Fruit fly (Drosophila melanogaster) whole organism, embryonic: ENCODE measurements around the gene snz.

Source experiments
- Abd-B ChIP-seq: fragments of 200-800 bp; sonication (Bioruptor generic); optimal IDR thresholded peaks from 2 replicates; lab custom pipeline; 2018; ENCODE audit warnings: missing biosample characterization, mild to moderate bottlenecking, missing genetic modification characterization, moderate library complexity
- B-H1 ChIP-seq: fragments of 200-800 bp; sonication (Bioruptor generic); IDR thresholded peaks from 3 replicates; pipeline ENCODE4 v1.3.6; 2022; ENCODE audit warnings: missing biosample characterization, missing genetic modification characterization
- BEAF-32 ChIP-seq: fragments of 200-800 bp; sonication (Bioruptor generic); optimal IDR thresholded peaks from 3 replicates; lab custom pipeline; 2017; ENCODE audit warnings: missing biosample characterization, missing genetic modification characterization, mild to moderate bottlenecking, moderate library complexity, missing genetic modification reagents
- BtbVII ChIP-seq: fragments of 200-800 bp; sonication (Bioruptor generic); optimal IDR thresholded peaks from 3 replicates; lab custom pipeline; 2017; ENCODE audit warnings: missing biosample characterization, mild to moderate bottlenecking, missing genetic modification characterization
- CG11504 ChIP-seq: fragments of 200-800 bp; sonication (Bioruptor generic); optimal IDR thresholded peaks from 3 replicates; lab custom pipeline; 2019; ENCODE audit warnings: missing biosample characterization, mild to moderate bottlenecking, missing genetic modification characterization, moderate library complexity
- CG12155 ChIP-seq: fragments of 200-800 bp; sonication (Bioruptor generic); optimal IDR thresholded peaks from 3 replicates; lab custom pipeline; 2016; ENCODE audit warnings: missing biosample characterization, missing genetic modification characterization
- CG13894 ChIP-seq: fragments of 200-800 bp; sonication (Bioruptor generic); optimal IDR thresholded peaks from 3 replicates; lab custom pipeline; 2018; ENCODE audit warnings: missing biosample characterization, mild to moderate bottlenecking, missing genetic modification characterization, moderate library complexity
- CG15514 ChIP-seq: fragments of 200-800 bp; sonication (Bioruptor generic); optimal IDR thresholded peaks from 3 replicates; lab custom pipeline; 2017; ENCODE audit warnings: missing biosample characterization, missing genetic modification characterization, mild to moderate bottlenecking, moderate library complexity, missing genetic modification reagents
- CG1647 ChIP-seq: fragments of 200-800 bp; sonication (Bioruptor generic); optimal IDR thresholded peaks from 3 replicates; lab custom pipeline; 2016; ENCODE audit warnings: missing biosample characterization, missing genetic modification characterization
- CG16779 ChIP-seq: fragments of 200-800 bp; sonication (Bioruptor generic); IDR thresholded peaks from 2 replicates; pipeline ENCODE4 v1.3.6; 2022; ENCODE audit warnings: missing biosample characterization, missing genetic modification characterization
- CG2712 ChIP-seq: fragments of 200-800 bp; optimal IDR thresholded peaks from 3 replicates; lab custom pipeline; 2019; ENCODE audit warnings: missing biosample characterization, mild to moderate bottlenecking, missing genetic modification characterization, moderate library complexity
- CG31441 ChIP-seq: fragments of 200-800 bp; sonication (Bioruptor generic); IDR thresholded peaks from 2 replicates; pipeline ENCODE4 v1.3.6; 2022; ENCODE audit warnings: missing biosample characterization, missing genetic modification characterization
- CG32767 ChIP-seq: fragments of 200-800 bp; sonication (Bioruptor generic); IDR thresholded peaks from 2 replicates; pipeline ENCODE4 v1.3.6; 2022; ENCODE audit warnings: missing biosample characterization, missing genetic modification characterization
- CG6689 ChIP-seq: fragments of 200-800 bp; sonication (Bioruptor generic); IDR thresholded peaks from 2 replicates; pipeline ENCODE4 v1.3.6; 2022; ENCODE audit warnings: missing biosample characterization, missing genetic modification characterization
- CG7928 ChIP-seq: fragments of 200-800 bp; sonication (Bioruptor generic); optimal IDR thresholded peaks from 2 replicates; lab custom pipeline; 2017; ENCODE audit warnings: missing biosample characterization, mild to moderate bottlenecking, missing genetic modification characterization
- CG8281 ChIP-seq: fragments of 200-800 bp; sonication (Bioruptor generic); optimal IDR thresholded peaks from 2 replicates; lab custom pipeline; 2018; ENCODE audit warnings: missing biosample characterization, mild to moderate bottlenecking, missing genetic modification characterization, moderate library complexity
- CG8359 ChIP-seq: fragments of 200-800 bp; sonication (Bioruptor generic); optimal IDR thresholded peaks from 2 replicates; lab custom pipeline; 2017; ENCODE audit warnings: missing biosample characterization, mild to moderate bottlenecking, missing genetic modification characterization, borderline replicate concordance
- CG9797 ChIP-seq: fragments of 200-800 bp; sonication (Bioruptor generic); optimal IDR thresholded peaks from 3 replicates; lab custom pipeline; 2018; ENCODE audit warnings: missing biosample characterization, mild to moderate bottlenecking, missing genetic modification characterization
- Deaf1 ChIP-seq: fragments of 200-800 bp; optimal IDR thresholded peaks from 3 replicates; lab custom pipeline; 2019; ENCODE audit warnings: missing biosample characterization, mild to moderate bottlenecking, missing genetic modification characterization, moderate library complexity
- Doc3 ChIP-seq: fragments of 200-800 bp; sonication (Bioruptor generic); IDR thresholded peaks from 3 replicates; pipeline ENCODE4 v1.3.6; 2022; ENCODE audit warnings: missing biosample characterization, missing genetic modification characterization; ENCODE audit not compliant: partially characterized antibody
- H15 ChIP-seq: fragments of 200-800 bp; sonication (Bioruptor generic); IDR thresholded peaks from 3 replicates; pipeline ENCODE4 v1.3.6; 2022; ENCODE audit warnings: missing biosample characterization, missing genetic modification characterization
- Hey ChIP-seq: fragments of 200-800 bp; sonication (Bioruptor generic); optimal IDR thresholded peaks from 3 replicates; lab custom pipeline; 2018; ENCODE audit warnings: missing biosample characterization, mild to moderate bottlenecking, missing genetic modification characterization
- Med ChIP-seq: fragments of 200-800 bp; sonication (Bioruptor generic); peaks from one replicate; lab custom pipeline; 2016; ENCODE audit warnings: missing biosample characterization, missing genetic modification characterization, mild to moderate bottlenecking, inconsistent platforms, moderate library complexity
- NFAT ChIP-seq: fragments of 200-800 bp; sonication (Bioruptor generic); IDR thresholded peaks from 2 replicates; pipeline ENCODE4 v1.3.6; 2022; ENCODE audit warnings: missing biosample characterization, missing genetic modification characterization
- Optix ChIP-seq: fragments of 200-800 bp; sonication (Bioruptor generic); IDR thresholded peaks from 3 replicates; pipeline ENCODE4 v1.3.6; 2022; ENCODE audit warnings: missing biosample characterization, missing genetic modification characterization
- Sin3A ChIP-seq: fragments of >200 bp; optimal IDR thresholded peaks from 2 replicates; lab custom pipeline; 2018
- Sry-δ ChIP-seq: fragments of 200-800 bp; sonication (Bioruptor generic); optimal IDR thresholded peaks from 2 replicates; lab custom pipeline; 2016; ENCODE audit warnings: missing biosample characterization, missing genetic modification characterization
- Stat92E ChIP-seq, 3 experiments: fragments of >200 bp in 2 of 3; fragments of 200-800 bp in 1 of 3; sonication (Bioruptor generic) in 1 of 3; optimal IDR thresholded peaks; 2 replicates each; lab custom pipeline; 2017 to 2019; ENCODE audit warnings: missing biosample characterization in 3 of 3, missing genetic modification characterization in 3 of 3, mild to moderate bottlenecking in 1 of 3, moderate library complexity in 1 of 3
- Xbp1 ChIP-seq: fragments of 200-800 bp; sonication (Bioruptor generic); optimal IDR thresholded peaks from 3 replicates; lab custom pipeline; 2016; ENCODE audit warnings: missing biosample characterization, mild to moderate bottlenecking, missing genetic modification characterization
- ac ChIP-seq: fragments of 200-800 bp; sonication (Bioruptor generic); optimal IDR thresholded peaks from 3 replicates; lab custom pipeline; 2017; ENCODE audit warnings: missing biosample characterization, mild to moderate bottlenecking, missing genetic modification characterization
- ara ChIP-seq: fragments of 200-800 bp; sonication (Bioruptor generic); IDR thresholded peaks from 2 replicates; pipeline ENCODE4 v1.3.6; 2022; ENCODE audit warnings: missing biosample characterization, missing genetic modification characterization
- az2 ChIP-seq: fragments of 200-800 bp; sonication (Bioruptor generic); optimal IDR thresholded peaks from 3 replicates; lab custom pipeline; 2016; ENCODE audit warnings: missing biosample characterization, missing genetic modification characterization
- cato ChIP-seq: fragments of 200-800 bp; sonication (Bioruptor generic); optimal IDR thresholded peaks from 2 replicates; lab custom pipeline; 2016; ENCODE audit warnings: missing biosample characterization, missing genetic modification characterization, borderline replicate concordance
- chm ChIP-seq: fragments of 200-800 bp; sonication (Bioruptor generic); IDR thresholded peaks from 2 replicates; pipeline ENCODE4 v1.3.6; 2022; ENCODE audit warnings: missing biosample characterization, missing genetic modification characterization
- gce ChIP-seq: fragments of 200-800 bp; sonication (Bioruptor generic); IDR thresholded peaks from 3 replicates; pipeline ENCODE4 v1.3.6; 2022; ENCODE audit warnings: missing biosample characterization, missing genetic modification characterization
- inv ChIP-seq: fragments of 200-800 bp; sonication (Bioruptor generic); IDR thresholded peaks from 2 replicates; pipeline ENCODE4 v1.3.6; 2022; ENCODE audit warnings: missing biosample characterization, missing genetic modification characterization; ENCODE audit not compliant: partially characterized antibody
- jing ChIP-seq: fragments of 200-800 bp; sonication (Bioruptor generic); optimal IDR thresholded peaks from 2 replicates; lab custom pipeline; 2018; ENCODE audit warnings: missing biosample characterization, mild to moderate bottlenecking, missing genetic modification characterization
- lab ChIP-seq: fragments of 200-800 bp; sonication (Bioruptor generic); optimal IDR thresholded peaks from 3 replicates; lab custom pipeline; 2017; ENCODE audit warnings: missing biosample characterization, missing genetic modification characterization, mild to moderate bottlenecking, moderate library complexity, missing genetic modification reagents
- lilli ChIP-seq: fragments of 200-800 bp; sonication (Bioruptor generic); optimal IDR thresholded peaks from 3 replicates; lab custom pipeline; 2016; ENCODE audit warnings: missing biosample characterization, missing genetic modification characterization
- pnt ChIP-seq: fragments of 200-800 bp; sonication (Bioruptor generic); optimal IDR thresholded peaks from 3 replicates; lab custom pipeline; 2016; ENCODE audit warnings: missing biosample characterization, missing genetic modification characterization
- pros ChIP-seq: fragments of 200-800 bp; sonication (Bioruptor generic); optimal IDR thresholded peaks from 3 replicates; lab custom pipeline; 2019; ENCODE audit warnings: missing biosample characterization, mild to moderate bottlenecking, missing genetic modification characterization, moderate library complexity
- sd ChIP-seq: fragments of 200-800 bp; sonication (Bioruptor generic); optimal IDR thresholded peaks from 3 replicates; lab custom pipeline; 2018; ENCODE audit warnings: missing biosample characterization, mild to moderate bottlenecking, missing genetic modification characterization, moderate library complexity
- sens-2 ChIP-seq: fragments of 200-800 bp; sonication (Bioruptor generic); IDR thresholded peaks from 2 replicates; pipeline ENCODE4 v1.3.6; 2022; ENCODE audit warnings: missing biosample characterization, missing genetic modification characterization
- sisA ChIP-seq: fragments of 200-800 bp; sonication (Bioruptor generic); IDR thresholded peaks from 2 replicates; pipeline ENCODE4 v1.3.6; 2022; ENCODE audit warnings: missing biosample characterization, missing genetic modification characterization
- tio ChIP-seq: fragments of 200-800 bp; sonication (Bioruptor generic); optimal IDR thresholded peaks from 2 replicates; lab custom pipeline; 2017; ENCODE audit warnings: missing biosample characterization, missing genetic modification characterization, inconsistent platforms
- tll ChIP-seq, 2 experiments: fragments of 200-800 bp in 1 of 2; fragments of >200 bp in 1 of 2; sonication (Bioruptor generic) in 1 of 2; optimal IDR thresholded peaks; 2 replicates each; lab custom pipeline; 2017 to 2019; ENCODE audit warnings: missing biosample characterization in 2 of 2, missing genetic modification characterization in 2 of 2, mild to moderate bottlenecking in 1 of 2, moderate library complexity in 1 of 2
- wor ChIP-seq: fragments of 200-800 bp; sonication (Bioruptor generic); IDR thresholded peaks from 2 replicates; pipeline ENCODE4 v1.3.6; 2022; ENCODE audit warnings: missing biosample characterization, missing genetic modification characterization

The snz gene

DNA sequence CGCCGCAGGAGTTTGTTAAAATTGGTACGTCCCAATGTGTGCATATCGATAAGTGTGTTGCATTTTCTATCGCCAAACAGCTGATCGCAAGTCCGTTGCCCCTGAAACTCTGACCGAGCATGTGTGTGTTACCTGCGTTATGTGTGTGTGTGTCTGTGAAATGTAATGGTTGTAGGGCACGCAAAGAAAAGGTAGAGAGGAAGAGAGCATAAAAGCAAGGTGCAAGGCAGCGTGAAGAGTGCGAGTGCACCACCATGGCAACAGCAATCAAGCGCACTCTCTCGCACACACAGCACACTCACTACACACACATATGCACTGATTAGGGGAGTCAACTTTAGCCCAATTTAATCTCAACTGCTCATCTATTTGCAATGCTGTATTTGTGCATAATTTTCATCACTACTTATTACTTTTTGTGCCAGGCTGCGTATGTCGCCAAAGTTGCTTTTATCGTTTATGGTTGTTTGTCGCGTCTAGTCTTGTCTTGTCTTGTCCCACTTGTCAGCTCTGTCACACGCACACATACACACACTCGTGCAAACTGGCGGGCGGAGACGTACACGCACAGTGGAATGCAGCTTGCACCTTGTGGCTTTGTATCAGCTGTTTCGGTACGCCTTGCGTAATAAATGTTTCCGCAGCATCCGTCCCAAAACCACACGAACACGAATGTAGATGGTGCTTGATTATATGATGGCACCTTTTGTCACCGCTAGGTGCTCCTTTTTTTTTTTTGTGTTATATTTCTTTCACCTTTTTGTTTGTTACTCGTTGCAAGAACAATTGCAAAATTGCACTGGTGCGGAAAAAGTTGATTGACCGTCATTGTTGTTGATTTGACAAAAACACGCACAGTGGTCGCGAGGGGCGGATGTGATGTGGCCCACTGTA lies 25.9 kb downstream of the snz start (continued):
- TF ChIP-seq Stat92E (GFP tag; optimal IDR thresholded peaks at IDR 0.05; lab: Kevin White, UChicago) (peak in 1 of 3 experiments; percentile 4), CG13894 (tag; lab: Kevin White, UChicago) (no peak), ac (GFP tag; lab: Kevin White, UChicago) (peak; percentile 32), BEAF-32 (GFP tag; lab: Kevin White, UChicago) (peak; percentile 12), tll (GFP tag; optimal IDR thresholded peaks at IDR 0.05; lab: Kevin White, UChicago) (peak; percentile 63 to 74), lilli (peak; percentile 62), az2 (GFP tag; lab: Kevin White, UChicago) (peak; percentile 70), CG11504 (tag; lab: Kevin White, UChicago) (peak; percentile 89), CG31441 (peak; percentile 88), sd (tag; lab: Kevin White, UChicago) (peak; percentile 23), Med (GFP tag; lab: Kevin White, UChicago) (peak; percentile 92), CG2712 (peak; percentile 89), lab (GFP tag; lab: Kevin White, UChicago) (peak; percentile 65), CG7928 (GFP tag; lab: Kevin White, UChicago) (no peak), CG16779 (GFP tag; lab: Robert Waterston, UW) (no peak), Hey (no peak), CG1647 (GFP tag; lab: Kevin White, UChicago) (peak; percentile 16), cato (GFP tag; lab: Kevin White, UChicago) (peak; percentile 74), Abd-B (GFP tag; lab: Kevin White, UChicago) (peak; percentile 78), H15 (GFP tag; lab: Robert Waterston, UW) (peak; percentile 52; the same call in 1 of the 3 replicates), jing (GFP tag; lab: Kevin White, UChicago) (peak; percentile 73), ara (GFP tag; lab: Robert Waterston, UW) (peak; percentile 47; the same call in 1 of the 2 replicates), wor (GFP tag; lab: Robert Waterston, UW) (peak; percentile 83), Sry-δ (GFP tag; lab: Kevin White, UChicago) (peak; percentile 41), Xbp1 (GFP tag; lab: Kevin White, UChicago) (peak; percentile 78), Deaf1 (tag; lab: Kevin White, UChicago) (peak; percentile 27), tio (GFP tag; lab: Kevin White, UChicago) (peak; percentile 82), Sin3A (lab: Kevin White, UChicago) (no peak), Doc3 (GFP tag; lab: Robert Waterston, UW) (no peak), gce (GFP tag; lab: Robert Waterston, UW) (0 out of 3 replicates have a peak, but pooled peaks have one; percentile 43), pros (GFP tag; lab: Kevin White, UChicago) (peak; percentile 75), CG15514 (peak; percentile 7), CG8281 (tag; lab: Kevin White, UChicago) (peak; percentile 65), CG32767 (peak; percentile 68; the same call in 1 of the 2 replicates), Optix (peak; percentile 82), sisA (GFP tag; lab: Robert Waterston, UW) (peak; percentile 77), CG8359 (GFP tag; lab: Kevin White, UChicago) (peak; percentile 48), CG6689 (GFP tag; lab: Robert Waterston, UW) (peak; percentile 83), sens-2 (GFP tag; lab: Robert Waterston, UW) (peak; percentile 56), B-H1 (GFP tag; lab: Robert Waterston, UW) (peak; percentile 54; the same call in 2 of the 3 replicates), chm (GFP tag; lab: Robert Waterston, UW) (peak; percentile 54; the same call in 1 of the 2 replicates), BtbVII (GFP tag; lab: Kevin White, UChicago) (peak; percentile 60), CG9797 (GFP tag; lab: Kevin White, UChicago) (peak; percentile 14), CG12155 (GFP tag; lab: Kevin White, UChicago) (peak; percentile 58), pnt (GFP tag; lab: Kevin White, UChicago) (peak; percentile 86), inv (GFP tag; lab: Robert Waterston, UW) (no peak), NFAT (GFP tag; lab: Robert Waterston, UW) (0 out of 2 replicates have a peak, but pooled peaks have one; percentile 19)
